Worm (Caenorhabditis elegans): ENCODE data around the gene irld-44.

ce11 chrV:1631717-1632116 is 19.4 kb upstream of the irld-44 start, which contains the start of gene irld-17:
- TF ChIP-seq klf-2 (GFP tag; conservative IDR thresholded peaks at IDR 0.05) = no peak
- no peak for TF ChIP-seq ztf-23 (GFP tag; IDR thresholded peaks at IDR 0.05)
